Worm (Caenorhabditis elegans) whole organism, L1 larva: Measurements from ENCODE around the gene elt-1.

Experiments
- C04F5.9 ChIP-seq: sonication (generic microtip); optimal IDR thresholded peaks from 2 replicates; lab custom pipeline; 2016; ENCODE audit warnings: missing genetic modification characterization, missing compliant biosample characterization
- C16A3.4 ChIP-seq: fragments of 150-350 bp; optimal IDR thresholded peaks from 2 replicates; lab custom pipeline; 2014; ENCODE audit warnings: missing biosample characterization, missing genetic modification characterization
- F16B12.6 ChIP-seq: fragments of 150-350 bp; optimal IDR thresholded peaks from 2 replicates; lab custom pipeline; 2014; ENCODE audit warnings: missing biosample characterization, missing genetic modification characterization
- Y116A8C.19 ChIP-seq: sonication (generic microtip); optimal IDR thresholded peaks from 2 replicates; lab custom pipeline; 2016; ENCODE audit warnings: missing compliant biosample characterization, missing genetic modification characterization, borderline replicate concordance
- ama-1 ChIP-seq: fragments of 150-350 bp; optimal IDR thresholded peaks from 2 replicates; lab custom pipeline; 2014
- blmp-1 ChIP-seq: fragments of 150-350 bp; optimal IDR thresholded peaks from 2 replicates; lab custom pipeline; 2014; ENCODE audit warnings: missing biosample characterization, missing genetic modification characterization
- ceh-8 ChIP-seq: fragments of 200-800 bp; sonication (Bioruptor generic); optimal IDR thresholded peaks from 2 replicates; lab custom pipeline; 2018; ENCODE audit warnings: mild to moderate bottlenecking, missing genetic modification characterization, moderate library complexity, missing compliant biosample characterization
- dpl-1 ChIP-seq, 3 experiments: fragments of 150-350 bp in 2 of 3; sonication (generic microtip) in 1 of 3; optimal IDR thresholded peaks; 2 replicates each; lab custom pipeline; 2014 to 2017; ENCODE audit warnings: missing biosample characterization in 3 of 3, missing genetic modification characterization in 3 of 3, missing genetic modification reagents in 3 of 3
- dsc-1 ChIP-seq: sonication (generic microtip); optimal IDR thresholded peaks from 2 replicates; lab custom pipeline; 2016; ENCODE audit warnings: mild to moderate bottlenecking, missing genetic modification characterization, missing compliant biosample characterization
- efl-1 ChIP-seq, 4 experiments: fragments of 150-350 bp; optimal IDR thresholded peaks in 3 of 4; peaks in 1 of 4; 1 replicate in 1 of 4; 2 replicates in 3 of 4; lab custom pipeline; 2014; ENCODE audit warnings: missing biosample characterization in 2 of 4, missing genetic modification characterization in 2 of 4, missing genetic modification reagents in 2 of 4
- efl-3 ChIP-seq: fragments of 200-800 bp; sonication (Bioruptor generic); optimal IDR thresholded peaks from 2 replicates; lab custom pipeline; 2018; ENCODE audit warnings: mild to moderate bottlenecking, missing genetic modification characterization, missing compliant biosample characterization
- egl-13 ChIP-seq: sonication (generic microtip); optimal IDR thresholded peaks from 2 replicates; lab custom pipeline; 2016; ENCODE audit warnings: missing genotype, missing genetic modification reagents, missing genetic modification characterization, missing compliant biosample characterization
- elt-2 ChIP-seq: sonication (generic microtip); optimal IDR thresholded peaks from 2 replicates; lab custom pipeline; 2016; ENCODE audit warnings: missing genetic modification characterization, mild to moderate bottlenecking, inconsistent platforms, missing compliant biosample characterization, missing genetic modification reagents
- elt-3 ChIP-seq, 6 experiments: fragments of 150-350 bp in 1 of 6; sonication (generic microtip); optimal IDR thresholded peaks; 2 replicates each; lab custom pipeline; 2017 to 2018; ENCODE audit warnings: missing biosample characterization in 6 of 6, missing genetic modification characterization in 6 of 6, inconsistent platforms in 1 of 6
- ets-5 ChIP-seq: fragments of 200-800 bp; sonication (Bioruptor generic); IDR thresholded peaks from 2 replicates; pipeline ENCODE4 v1.3.6; 2022; ENCODE audit warnings: missing genetic modification characterization, missing compliant biosample characterization
- fkh-8 ChIP-seq: sonication (generic microtip); optimal IDR thresholded peaks from 2 replicates; lab custom pipeline; 2016; ENCODE audit warnings: mild to moderate bottlenecking, missing genetic modification characterization, missing compliant biosample characterization
- irx-1 ChIP-seq: sonication (generic microtip); optimal IDR thresholded peaks from 2 replicates; lab custom pipeline; 2016; ENCODE audit warnings: missing genetic modification characterization, missing compliant biosample characterization
- jun-1 ChIP-seq: fragments of 150-350 bp; optimal IDR thresholded peaks from 2 replicates; lab custom pipeline; 2014; ENCODE audit warnings: missing biosample characterization, missing genetic modification reagents, missing genetic modification characterization
- lin-13 ChIP-seq: fragments of 150-350 bp; optimal IDR thresholded peaks from 2 replicates; lab custom pipeline; 2014; ENCODE audit warnings: missing biosample characterization, missing genetic modification reagents, missing genetic modification characterization
- lin-14 ChIP-seq: fragments of 200-800 bp; sonication (Bioruptor generic); optimal IDR thresholded peaks from 2 replicates; lab custom pipeline; 2018; ENCODE audit warnings: mild to moderate bottlenecking, missing genetic modification characterization, moderate library complexity, missing compliant biosample characterization
- lin-35 ChIP-seq, 2 experiments: fragments of 150-350 bp; optimal IDR thresholded peaks; 2 replicates each; lab custom pipeline; 2014; ENCODE audit warnings: missing biosample characterization in 2 of 2, missing genetic modification characterization in 2 of 2, missing genetic modification reagents in 2 of 2
- mef-2 ChIP-seq: fragments of 150-350 bp; optimal IDR thresholded peaks from 2 replicates; lab custom pipeline; 2014; ENCODE audit warnings: missing biosample characterization, missing genetic modification characterization
- nhr-11 ChIP-seq: fragments of 150-350 bp; optimal IDR thresholded peaks from 2 replicates; lab custom pipeline; 2014; ENCODE audit warnings: missing biosample characterization, missing genetic modification characterization
- nhr-20 ChIP-seq: sonication (generic microtip); optimal IDR thresholded peaks from 2 replicates; lab custom pipeline; 2016; ENCODE audit warnings: mild to moderate bottlenecking, missing genetic modification characterization, missing compliant biosample characterization
- nhr-71 ChIP-seq: sonication (generic microtip); optimal IDR thresholded peaks from 2 replicates; lab custom pipeline; 2016; ENCODE audit warnings: mild to moderate bottlenecking, missing genetic modification characterization, moderate library complexity, missing compliant biosample characterization
- nhr-77 ChIP-seq: fragments of 150-350 bp; optimal IDR thresholded peaks from 2 replicates; lab custom pipeline; 2014; ENCODE audit warnings: missing biosample characterization, missing genetic modification characterization
- nhr-85 ChIP-seq: sonication (generic microtip); peaks from one replicate; lab custom pipeline; 2016; ENCODE audit warnings: missing genetic modification characterization, inconsistent platforms, missing compliant biosample characterization
- nhr-90 ChIP-seq: sonication (generic microtip); optimal IDR thresholded peaks from 2 replicates; lab custom pipeline; 2016; ENCODE audit warnings: mild to moderate bottlenecking, missing genetic modification characterization, missing compliant biosample characterization; ENCODE audit not compliant: poor library complexity
- pax-3 ChIP-seq: fragments of 200-800 bp; sonication (Bioruptor generic); optimal IDR thresholded peaks from 2 replicates; lab custom pipeline; 2018; ENCODE audit warnings: mild to moderate bottlenecking, missing genetic modification characterization, moderate library complexity, missing compliant biosample characterization
- skn-1 ChIP-seq: fragments of 150-350 bp; optimal IDR thresholded peaks from 2 replicates; lab custom pipeline; 2014; ENCODE audit warnings: missing biosample characterization, missing genetic modification characterization
- snu-23 ChIP-seq: sonication (generic microtip); optimal IDR thresholded peaks from 2 replicates; lab custom pipeline; 2016; ENCODE audit warnings: missing genetic modification characterization, missing compliant biosample characterization
- sox-4 ChIP-seq: sonication (generic microtip); optimal IDR thresholded peaks from 2 replicates; lab custom pipeline; 2016; ENCODE audit warnings: missing genetic modification characterization, missing compliant biosample characterization
- sptf-1 ChIP-seq: fragments of 150-350 bp; optimal IDR thresholded peaks from 2 replicates; lab custom pipeline; 2014; ENCODE audit warnings: missing biosample characterization, missing genetic modification characterization
- sup-37 ChIP-seq: fragments of 200-800 bp; sonication (Bioruptor generic); optimal IDR thresholded peaks from 2 replicates; lab custom pipeline; 2018; ENCODE audit warnings: mild to moderate bottlenecking, missing genetic modification characterization, missing compliant biosample characterization
- tlp-1 ChIP-seq: fragments of 150-350 bp; optimal IDR thresholded peaks from 2 replicates; lab custom pipeline; 2014; ENCODE audit warnings: missing biosample characterization, missing genetic modification characterization
- unc-130 ChIP-seq: fragments of 150-350 bp; optimal IDR thresholded peaks from 2 replicates; lab custom pipeline; 2017; ENCODE audit warnings: missing biosample characterization, missing genetic modification characterization, inconsistent platforms
- unc-30 ChIP-seq: sonication (generic microtip); optimal IDR thresholded peaks from 2 replicates; lab custom pipeline; 2017; ENCODE audit warnings: missing biosample characterization, missing genetic modification characterization
- unc-86 ChIP-seq: sonication (generic microtip); optimal IDR thresholded peaks from 2 replicates; lab custom pipeline; 2016; ENCODE audit warnings: missing genetic modification characterization, missing compliant biosample characterization
- xbp-1 ChIP-seq: sonication (generic microtip); optimal IDR thresholded peaks from 2 replicates; lab custom pipeline; 2016; ENCODE audit warnings: missing genetic modification characterization, missing compliant biosample characterization
- zag-1 ChIP-seq: fragments of 150-350 bp; optimal IDR thresholded peaks from 2 replicates; lab custom pipeline; 2014; ENCODE audit warnings: missing biosample characterization, missing genetic modification characterization
- ztf-11 ChIP-seq, 2 experiments: sonication (generic microtip); optimal IDR thresholded peaks; 2 replicates each; lab custom pipeline; 2016 to 2017; ENCODE audit warnings: missing genetic modification characterization in 2 of 2, missing biosample characterization in 1 of 2, missing compliant biosample characterization in 1 of 2

Gene elt-1

ce11 chrIV:9623269-9623668 lies 8.5 kb downstream of the elt-1 start, which contains the start of gene W09C2.9:
Gene W09C2.9 (minus strand): TSS chrIV:9623369.
- TF ChIP-seq F16B12.6 (tag; lab: Kevin White, UChicago) (no peak), elt-3 (tag; optimal IDR thresholded peaks at IDR 0.05; lab: Kevin White, UChicago) (no peak), pax-3 (tag; lab: Kevin White, UChicago) (no peak), unc-30 (tag; lab: Kevin White, UChicago) (no peak), ceh-8 (GFP tag; lab: Kevin White, UChicago) (no peak), dsc-1 (tag; lab: Kevin White, UChicago) (no peak), nhr-90 (tag; lab: Kevin White, UChicago) (no peak), C16A3.4 (no peak), nhr-11 (tag; lab: Kevin White, UChicago) (no peak), jun-1 (tag; lab: Kevin White, UChicago) (no peak), unc-130 (no peak), skn-1 (tag; lab: Kevin White, UChicago) (no peak), ama-1 (no peak), nhr-77 (tag; lab: Kevin White, UChicago) (no peak), fkh-8 (tag; lab: Kevin White, UChicago) (no peak)

- no peak for TF ChIP-seq sox-4 (tag; lab: Kevin White, UChicago)
- no peak for TF ChIP-seq efl-1 (optimal IDR thresholded peaks at IDR 0.05; lab: Kevin White, UChicago)
- TF ChIP-seq efl-1 (GFP tag; optimal IDR thresholded peaks at IDR 0.05 in 1 of 2; lab: Kevin White, UChicago): peak in 1 of 2 experiments; percentile 83
Measured at ce11 chrIV:9624275-9624674, 9.5 kb downstream of the elt-1 start, which contains the start of gene W09C2.8. Gene W09C2.8 (minus strand): TSS chrIV:9624375.

ce11 chrIV:9624977-9625376 lies 10.2 kb downstream of the elt-1 start, which contains the start of gene W09C2.10:
Gene W09C2.10 (minus strand): TSS chrIV:9625077.
- no peak for TF ChIP-seq sox-4 (tag; lab: Kevin White, UChicago)
- no peak for TF ChIP-seq mef-2 (tag; lab: Kevin White, UChicago)
- TF ChIP-seq Y116A8C.19: no peak
- no peak for TF ChIP-seq ceh-8 (GFP tag; lab: Kevin White, UChicago)

- TF ChIP-seq lin-35 (GFP tag; optimal IDR thresholded peaks at IDR 0.05; lab: Kevin White, UChicago) (peak in 1 of 2 experiments; percentile 29), ets-5 (GFP tag; lab: Robert Waterston, UW) (no peak), nhr-71 (tag; lab: Kevin White, UChicago) (peak; percentile 30), nhr-20 (tag; lab: Kevin White, UChicago) (peak; percentile 1), fkh-8 (tag; lab: Kevin White, UChicago) (peak; percentile 9), blmp-1 (tag; lab: Kevin White, UChicago) (peak; percentile 54), lin-14 (GFP tag; lab: Kevin White, UChicago) (peak; percentile 10), lin-13 (GFP tag; lab: Kevin White, UChicago) (no peak), snu-23 (GFP tag; lab: Kevin White, UChicago) (peak; percentile 33)
Measured at ce11 chrIV:9625829-9626228, 11.0 kb downstream of the elt-1 start.

ce11 chrIV:9627033-9627432 lies 12.2 kb downstream of the elt-1 start:
- no peak for TF ChIP-seq zag-1 (tag; lab: Kevin White, UChicago)
- no peak for TF ChIP-seq efl-1 (optimal IDR thresholded peaks at IDR 0.05; lab: Kevin White, UChicago)
- TF ChIP-seq efl-1 (GFP tag; optimal IDR thresholded peaks at IDR 0.05 in 1 of 2; lab: Kevin White, UChicago): peak in 1 of 2 experiments; percentile 77

ce11 chrIV:9631579-9631978 lies 16.8 kb downstream of the elt-1 start:
- no peak for TF ChIP-seq tlp-1 (tag; lab: Kevin White, UChicago)
- no peak for TF ChIP-seq unc-86
- TF ChIP-seq C04F5.9: no peak
- no peak for TF ChIP-seq fkh-8 (tag; lab: Kevin White, UChicago)
- no peak for TF ChIP-seq efl-1 (optimal IDR thresholded peaks at IDR 0.05; lab: Kevin White, UChicago)
- peak in 1 of 2 experiments; percentile 8 for TF ChIP-seq efl-1 (GFP tag; optimal IDR thresholded peaks at IDR 0.05 in 1 of 2; lab: Kevin White, UChicago)
- no peak for TF ChIP-seq egl-13
- peak; percentile 64 for TF ChIP-seq nhr-85 (tag; lab: Kevin White, UChicago)
- TF ChIP-seq elt-3 (tag; optimal IDR thresholded peaks at IDR 0.05; lab: Kevin White, UChicago): peak in 1 of 6 experiments; percentile 48
- TF ChIP-seq sptf-1 (tag; lab: Kevin White, UChicago): no peak
- TF ChIP-seq xbp-1 (tag; lab: Kevin White, UChicago): no peak
- TF ChIP-seq nhr-11 (tag; lab: Kevin White, UChicago): no peak
- no peak for TF ChIP-seq efl-3 (GFP tag; lab: Kevin White, UChicago)
- TF ChIP-seq C16A3.4: no peak
- no peak for TF ChIP-seq dpl-1 (GFP tag; optimal IDR thresholded peaks at IDR 0.05; lab: Kevin White, UChicago)
- no peak for TF ChIP-seq irx-1 (tag; lab: Kevin White, UChicago)
- TF ChIP-seq ztf-11 (tag; optimal IDR thresholded peaks at IDR 0.05; lab: Kevin White, UChicago): no peak
- no peak for TF ChIP-seq sup-37 (GFP tag; lab: Kevin White, UChicago)
- TF ChIP-seq elt-2 (tag; lab: Kevin White, UChicago): no peak
- no peak for TF ChIP-seq ama-1
- TF ChIP-seq blmp-1 (tag; lab: Kevin White, UChicago): peak; percentile 48
